Worm (Caenorhabditis elegans): ENCODE results near the gene rsr-2.
A peak's percentile ranks its signal among the peaks of the same experiment; 100 is the strongest.

The rsr-2 gene

DNA sequence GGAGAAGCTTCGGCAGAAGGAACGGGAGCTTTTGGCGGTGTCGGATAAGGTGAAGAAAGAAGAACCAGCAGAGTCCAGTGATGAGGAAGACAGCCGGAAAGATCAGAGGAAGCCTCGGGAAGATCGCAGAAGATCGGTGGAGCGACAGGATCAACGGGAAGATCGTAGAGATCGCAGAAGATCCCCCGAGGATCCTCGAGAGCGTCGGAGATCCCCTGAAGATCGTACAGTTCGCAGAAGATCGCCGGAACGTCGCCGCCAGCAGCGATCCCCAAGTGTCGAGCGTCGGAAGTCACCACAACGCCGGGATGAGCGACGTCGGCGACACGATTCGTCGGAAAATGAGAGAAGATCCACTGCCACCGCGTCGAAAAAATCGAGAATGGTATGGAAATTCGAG lies 1.0 kb downstream of the rsr-2 start:
- no peak for TF ChIP-seq nhr-28 (tag; optimal IDR thresholded peaks at IDR 0.05)

DNA sequence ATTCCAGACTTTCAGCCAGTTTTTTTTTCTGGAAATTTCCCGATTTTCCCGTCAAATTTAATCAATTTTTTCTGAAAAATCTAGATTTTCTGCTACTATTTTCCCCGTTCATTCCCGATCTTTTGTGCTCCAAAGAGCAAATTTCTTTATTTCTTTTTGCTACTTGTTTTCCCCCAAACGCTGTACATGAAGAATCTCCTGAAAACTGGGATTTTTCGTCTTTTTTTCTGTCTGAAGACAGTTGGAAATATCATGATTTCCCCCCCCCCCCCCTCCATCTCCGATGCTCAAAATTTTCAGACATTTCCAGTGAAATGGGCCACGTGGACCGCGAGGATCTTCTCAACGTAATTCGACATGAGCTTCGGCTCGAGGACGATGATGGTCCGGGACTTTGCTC lies 2.8 kb downstream of the rsr-2 start, which contains the start of gene sinh-1:
Gene sinh-1, plus strand, starts transcription at position 301 of the 400 bp plus-strand sequence.
- no peak for TF ChIP-seq M03D4.4 (tag; optimal IDR thresholded peaks at IDR 0.05)
- TF ChIP-seq nhr-12 (tag; optimal IDR thresholded peaks at IDR 0.05) = no peak
- no peak for TF ChIP-seq lin-13 (tag; optimal IDR thresholded peaks at IDR 0.05)
- no peak for TF ChIP-seq cnd-1 (tag; optimal IDR thresholded peaks at IDR 0.05)
- TF ChIP-seq ham-2 (GFP tag; optimal IDR thresholded peaks at IDR 0.05) = no peak
- no peak for TF ChIP-seq snpc-4 (tag; optimal IDR thresholded peaks at IDR 0.05)
- no peak for TF ChIP-seq blmp-1 (tag; optimal IDR thresholded peaks at IDR 0.05)
- no peak for TF ChIP-seq hlh-1 (tag; optimal IDR thresholded peaks at IDR 0.05)
- TF ChIP-seq ceh-83 (GFP tag; optimal IDR thresholded peaks at IDR 0.05) = no peak
- TF ChIP-seq tbx-8 (GFP tag; optimal IDR thresholded peaks at IDR 0.05) = no peak
- TF ChIP-seq mls-2 (tag; optimal IDR thresholded peaks at IDR 0.05) = no peak
- TF ChIP-seq elt-1 (tag; optimal IDR thresholded peaks at IDR 0.05; ENCODE audit: borderline replicate concordance, insufficient read depth) = no peak
- TF ChIP-seq lsy-2 (tag; optimal IDR thresholded peaks at IDR 0.05) = no peak

DNA sequence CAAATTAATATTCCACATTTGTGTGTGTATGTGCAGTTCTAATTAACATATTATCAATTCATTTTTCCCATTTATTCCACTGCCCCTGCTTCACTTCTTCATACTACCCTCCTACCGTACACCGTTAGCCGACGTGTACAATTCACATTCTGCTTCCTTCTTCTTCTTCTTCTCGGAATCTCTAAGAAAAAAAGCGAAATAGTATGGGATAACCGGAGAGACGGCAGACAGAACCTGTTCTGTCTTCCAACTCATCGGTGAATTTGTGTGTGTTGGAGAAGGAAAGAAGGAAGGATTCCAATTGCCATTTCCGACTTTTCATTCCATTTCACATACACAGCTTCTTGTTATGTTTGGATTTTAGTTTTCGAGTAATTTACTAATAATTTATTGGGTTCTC lies 12.4 kb downstream of the rsr-2 start:
- peak; percentile 61 for TF ChIP-seq ham-2 (GFP tag; optimal IDR thresholded peaks at IDR 0.05)
- no peak for TF ChIP-seq M03D4.4 (tag; optimal IDR thresholded peaks at IDR 0.05)
- no peak for TF ChIP-seq sptf-1 (tag; optimal IDR thresholded peaks at IDR 0.05)
- TF ChIP-seq unc-62 (GFP tag; optimal IDR thresholded peaks at IDR 0.05) = no peak
- TF ChIP-seq cnd-1 (tag; optimal IDR thresholded peaks at IDR 0.05) = no peak
- TF ChIP-seq zip-8 (tag; optimal IDR thresholded peaks at IDR 0.05) = no peak
- TF ChIP-seq nhr-237 (tag; optimal IDR thresholded peaks at IDR 0.05) = no peak
- TF ChIP-seq mep-1 (tag; optimal IDR thresholded peaks at IDR 0.05) = no peak
- no peak for TF ChIP-seq snpc-4 (tag; optimal IDR thresholded peaks at IDR 0.05)
- TF ChIP-seq lsy-2 (tag; optimal IDR thresholded peaks at IDR 0.05) = peak; percentile 24
- TF ChIP-seq bed-3 (GFP tag; optimal IDR thresholded peaks at IDR 0.05) = no peak
- no peak for TF ChIP-seq blmp-1 (tag; optimal IDR thresholded peaks at IDR 0.05)

DNA sequence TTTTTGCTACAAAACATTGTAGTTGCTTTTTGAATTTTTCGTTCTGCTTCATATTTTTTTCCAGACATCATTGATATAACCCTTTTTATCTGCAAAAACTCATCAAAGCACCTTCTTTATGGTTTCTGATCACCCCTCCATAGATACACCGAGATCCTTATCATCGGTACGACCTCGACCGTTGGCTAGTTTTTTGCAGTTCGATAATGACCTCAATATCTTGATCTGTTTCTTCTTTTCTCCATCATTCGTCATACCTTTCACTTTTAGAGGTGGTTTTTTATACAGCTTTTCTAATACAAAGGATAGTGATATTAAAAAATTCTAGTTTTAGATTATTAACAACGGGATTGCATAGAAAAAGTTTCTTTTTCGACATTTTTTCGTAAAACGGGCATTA lies 14.3 kb downstream of the rsr-2 start:
- TF ChIP-seq nhr-12 (tag; optimal IDR thresholded peaks at IDR 0.05) (no peak), unc-120 (tag; optimal IDR thresholded peaks at IDR 0.05; ENCODE audit: poor library complexity, severe bottlenecking) (no peak), M03D4.4 (tag; optimal IDR thresholded peaks at IDR 0.05) (no peak), elt-1 (tag; optimal IDR thresholded peaks at IDR 0.05; ENCODE audit: borderline replicate concordance, insufficient read depth) (peak; percentile 93), ham-2 (GFP tag; optimal IDR thresholded peaks at IDR 0.05) (peak; percentile 8), hlh-1 (tag; optimal IDR thresholded peaks at IDR 0.05) (no peak)

DNA sequence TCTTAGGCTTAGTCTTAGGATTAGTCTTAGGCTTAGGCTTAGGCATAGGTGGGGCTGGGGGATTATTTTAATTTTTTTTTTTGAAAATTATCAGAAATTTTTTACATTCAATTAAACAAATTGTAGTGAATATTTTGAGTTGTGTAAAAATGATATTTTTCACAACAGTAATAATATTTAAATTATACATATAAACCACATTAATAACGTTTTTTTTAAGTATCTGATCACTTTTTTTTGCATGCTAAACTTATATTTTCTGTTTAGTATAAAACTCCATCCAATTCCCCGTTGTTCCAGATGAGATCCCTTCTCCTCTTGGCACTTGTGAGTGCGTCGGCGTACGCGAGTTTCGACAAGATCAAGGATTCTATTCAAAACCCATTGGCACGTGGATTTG lies 14.9 kb downstream of the rsr-2 start, which contains the start of gene txdc-12.1:
Gene txdc-12.1, plus strand, starts transcription at position 301 of the 400 bp plus-strand sequence.
- TF ChIP-seq blmp-1 (tag; optimal IDR thresholded peaks at IDR 0.05) = no peak
- TF ChIP-seq ham-2 (GFP tag; optimal IDR thresholded peaks at IDR 0.05) = no peak
- TF ChIP-seq lin-32 (GFP tag; optimal IDR thresholded peaks at IDR 0.05) = no peak
- TF ChIP-seq elt-1 (tag; optimal IDR thresholded peaks at IDR 0.05; ENCODE audit: borderline replicate concordance, insufficient read depth) = no peak
- TF ChIP-seq tbx-8 (GFP tag; optimal IDR thresholded peaks at IDR 0.05) = no peak

DNA sequence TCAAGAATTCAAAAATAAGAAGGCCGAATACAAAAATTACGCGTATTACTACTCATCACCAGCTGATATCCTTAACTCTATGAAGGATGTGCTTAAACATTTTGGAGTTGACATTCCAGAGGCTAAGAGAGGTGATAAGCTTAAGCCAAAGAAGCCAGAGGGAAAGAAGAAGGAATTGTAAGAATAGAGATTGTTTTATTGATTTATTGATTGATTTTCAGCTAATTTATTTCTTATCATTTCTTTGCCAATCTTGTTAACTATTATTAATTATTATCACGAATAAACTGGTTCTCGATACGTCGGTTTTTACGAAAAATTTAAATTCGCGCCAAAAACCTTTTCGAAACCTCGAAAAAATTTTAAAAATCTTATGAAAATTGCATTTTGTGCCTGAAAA lies 16.6 kb downstream of the rsr-2 start:
- TF ChIP-seq unc-62 (GFP tag; optimal IDR thresholded peaks at IDR 0.05) (no peak), ces-1 (GFP tag; optimal IDR thresholded peaks at IDR 0.05) (no peak), lsy-2 (tag; optimal IDR thresholded peaks at IDR 0.05) (no peak), mep-1 (tag; optimal IDR thresholded peaks at IDR 0.05) (no peak), unc-120 (tag; optimal IDR thresholded peaks at IDR 0.05; ENCODE audit: poor library complexity, severe bottlenecking) (no peak), tbx-8 (GFP tag; optimal IDR thresholded peaks at IDR 0.05) (no peak), lin-32 (GFP tag; optimal IDR thresholded peaks at IDR 0.05) (no peak), nhr-76 (tag; optimal IDR thresholded peaks at IDR 0.05) (no peak), hlh-1 (tag; optimal IDR thresholded peaks at IDR 0.05) (no peak), nhr-28 (tag; optimal IDR thresholded peaks at IDR 0.05) (no peak), flh-1 (GFP tag; optimal IDR thresholded peaks at IDR 0.05) (no peak)

DNA sequence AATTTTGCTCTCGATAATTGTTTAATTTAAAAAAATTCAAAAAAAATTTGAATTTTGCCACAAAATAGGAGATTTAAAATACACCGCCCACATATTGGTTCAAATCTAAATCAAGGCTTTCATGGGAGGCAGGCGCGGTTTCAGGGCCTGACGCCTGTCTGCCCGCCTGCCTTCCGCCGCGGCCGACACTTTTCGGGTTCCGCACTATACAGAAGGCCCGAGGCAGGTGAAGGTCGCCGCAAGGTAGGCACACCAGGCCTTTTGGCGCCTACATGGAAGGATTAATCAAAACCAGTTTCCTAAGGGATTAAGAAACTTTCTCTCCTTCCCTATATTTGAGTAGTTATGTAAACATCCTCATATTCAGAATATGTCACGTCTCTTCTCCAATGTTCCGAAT lies 17.4 kb downstream of the rsr-2 start, which contains the start of gene Y57A10A.24:
Gene Y57A10A.24, plus strand, starts transcription at position 396 of the 400 bp plus-strand sequence.
- TF ChIP-seq sptf-1 (tag; optimal IDR thresholded peaks at IDR 0.05) (peak; percentile 17), lin-13 (tag; optimal IDR thresholded peaks at IDR 0.05) (no peak)
